Worm (Caenorhabditis elegans) whole organism, mixed stage, embryonic: ENCODE data around the gene ttll-12.

Source experiments
- bed-3 ChIP-seq: fragments of 200-800 bp; sonication (Bioruptor generic); optimal IDR thresholded peaks from 3 replicates; lab custom pipeline; 2018; ENCODE audit warnings: mild to moderate bottlenecking, missing genetic modification characterization, moderate library complexity, missing compliant biosample characterization
- ham-2 ChIP-seq: fragments of 200-800 bp; sonication (Bioruptor generic); optimal IDR thresholded peaks from 2 replicates; lab custom pipeline; 2018; ENCODE audit warnings: mild to moderate bottlenecking, missing genetic modification characterization, missing compliant biosample characterization
- lin-13 ChIP-seq: fragments of 150-350 bp; optimal IDR thresholded peaks from 2 replicates; lab custom pipeline; 2014; ENCODE audit warnings: missing biosample characterization, missing genetic modification characterization
- mab-5 ChIP-seq: fragments of 150-350 bp; optimal IDR thresholded peaks from 2 replicates; lab custom pipeline; 2014; ENCODE audit warnings: missing biosample characterization, missing genetic modification characterization
- nhr-2 ChIP-seq: fragments of 150-350 bp; optimal IDR thresholded peaks from 2 replicates; lab custom pipeline; 2014; ENCODE audit warnings: missing biosample characterization, missing genetic modification characterization
- nhr-28 ChIP-seq: fragments of 150-350 bp; optimal IDR thresholded peaks from 2 replicates; lab custom pipeline; 2014; ENCODE audit warnings: missing biosample characterization, missing genetic modification characterization
- nhr-76 ChIP-seq: sonication (generic microtip); optimal IDR thresholded peaks from 2 replicates; lab custom pipeline; 2017; ENCODE audit warnings: missing biosample characterization, missing genetic modification characterization
- unc-39 ChIP-seq: fragments of 150-350 bp; optimal IDR thresholded peaks from 2 replicates; lab custom pipeline; 2014; ENCODE audit warnings: missing biosample characterization, missing genetic modification characterization
- ztf-11 ChIP-seq: fragments of 150-350 bp; optimal IDR thresholded peaks from 2 replicates; lab custom pipeline; 2014; ENCODE audit warnings: missing biosample characterization, missing genetic modification characterization

Gene ttll-12

DNA sequence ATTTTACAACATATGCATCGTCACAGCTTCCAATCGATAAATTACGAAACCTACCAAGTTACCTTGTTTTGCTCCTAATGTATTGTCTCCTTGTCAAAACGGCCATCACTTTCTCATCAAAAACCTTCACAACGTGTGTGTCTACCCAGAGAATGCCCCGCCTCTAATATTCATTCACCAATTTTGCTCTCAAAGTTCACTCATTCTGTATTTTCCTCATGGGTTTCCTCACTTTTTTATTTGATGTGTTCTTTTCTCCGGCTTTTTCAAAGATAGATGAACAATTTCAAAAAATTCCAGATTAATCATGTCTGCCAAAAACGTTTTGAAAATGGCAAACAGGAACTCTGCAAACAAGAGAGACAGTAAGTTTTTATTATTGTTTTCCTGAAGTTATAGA is 46.4 kb downstream of the ttll-12 start, which contains the start of gene C06C3.7:
Gene C06C3.7, plus strand, starts transcription at position 301 of the 400 bp plus-strand sequence.
- TF ChIP-seq unc-39 (tag; lab: Kevin White, UChicago) (no peak), nhr-76 (tag; lab: Kevin White, UChicago) (no peak), bed-3 (GFP tag; lab: Kevin White, UChicago) (no peak), mab-5 (no peak), ham-2 (GFP tag; lab: Kevin White, UChicago) (no peak), nhr-28 (tag; lab: Kevin White, UChicago) (no peak), lin-13 (tag; lab: Kevin White, UChicago) (no peak), ztf-11 (tag; lab: Kevin White, UChicago) (no peak), nhr-2 (tag; lab: Kevin White, UChicago) (no peak)
- TF ChIP-seq, all 35 proteins: peak for 0
